Worm (Caenorhabditis elegans): Measurements from ENCODE around the gene cyp-13A10.

Gene cyp-13A10

DNA sequence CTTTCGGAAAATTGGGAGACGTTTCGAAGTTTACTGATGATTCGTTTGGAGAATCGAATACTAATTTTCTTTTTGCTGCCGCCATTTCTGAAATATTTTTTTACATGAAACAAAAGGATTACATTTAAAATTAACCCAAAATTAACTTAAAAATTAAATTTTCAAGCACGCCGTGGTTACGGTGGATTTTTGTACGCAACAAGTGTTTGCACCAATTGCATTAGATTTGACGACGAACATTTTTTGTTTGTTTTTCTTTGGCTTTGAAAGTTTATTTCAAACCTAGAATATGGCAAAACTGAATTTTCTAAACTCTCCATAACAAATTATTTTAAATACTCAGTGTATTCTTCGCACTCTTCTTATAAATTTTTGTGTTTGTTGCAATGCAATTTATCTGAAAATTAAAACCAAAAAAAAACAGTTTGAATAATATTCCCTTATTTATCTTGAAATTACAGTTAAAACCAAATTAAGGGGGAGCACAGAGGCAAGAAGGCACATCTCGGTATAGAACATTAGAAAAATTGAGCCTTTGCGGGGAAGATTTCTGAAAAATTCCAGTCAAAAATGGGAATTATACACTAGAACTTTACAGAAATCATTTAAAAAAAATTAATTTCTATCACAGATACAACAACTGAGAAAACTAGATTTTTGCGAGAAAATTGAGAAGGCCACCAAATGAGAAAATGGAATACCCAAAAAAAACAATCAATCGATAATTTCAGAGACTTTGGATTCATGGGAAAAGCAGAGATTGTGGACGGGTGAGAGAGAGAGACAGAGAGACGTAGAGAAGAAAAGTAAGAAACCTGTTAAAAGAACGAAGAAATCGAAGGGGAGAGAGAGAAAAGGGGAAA lies 45.4 kb downstream of the cyp-13A10 start, which contains the start of gene hal-3 (continued):
- no peak for TF ChIP-seq bed-2 (GFP tag; IDR thresholded peaks at IDR 0.05)
- TF ChIP-seq madf-8 (GFP tag; conservative IDR thresholded peaks at IDR 0.05), result no peak
- no peak for TF ChIP-seq ceh-40 (GFP tag; IDR thresholded peaks at IDR 0.05)
- no peak for TF ChIP-seq F23B12.7 (tag; optimal IDR thresholded peaks at IDR 0.05; ENCODE audit: insufficient read depth)
- TF ChIP-seq K11D2.4 (GFP tag; IDR thresholded peaks at IDR 0.05), result no peak
- TF ChIP-seq F52B5.7 (tag; optimal IDR thresholded peaks at IDR 0.05), result peak; percentile 22
- TF ChIP-seq xnd-1 (tag; optimal IDR thresholded peaks at IDR 0.05), result no peak
- TF ChIP-seq efl-1 (GFP tag; optimal IDR thresholded peaks at IDR 0.05), result no peak
- TF ChIP-seq C06A6.2 (GFP tag; conservative IDR thresholded peaks at IDR 0.05), result no peak
- no peak for TF ChIP-seq ceh-58 (GFP tag; IDR thresholded peaks at IDR 0.05)
- TF ChIP-seq ztf-28 (GFP tag; IDR thresholded peaks at IDR 0.05), result no peak
- peak; percentile 60 for TF ChIP-seq repo-1 (tag; optimal IDR thresholded peaks at IDR 0.05)
- no peak for TF ChIP-seq rcor-1 (GFP tag; IDR thresholded peaks at IDR 0.05)
- TF ChIP-seq snpc-1.1 (tag; optimal IDR thresholded peaks at IDR 0.05; ENCODE audit: insufficient read depth), result no peak
- TF ChIP-seq atf-7 (tag; optimal IDR thresholded peaks at IDR 0.05), result no peak
- TF ChIP-seq hrde-1 (tag; optimal IDR thresholded peaks at IDR 0.05; ENCODE audit: borderline replicate concordance), result no peak
- TF ChIP-seq egl-18 (GFP tag; IDR thresholded peaks at IDR 0.05), result 0 out of 2 replicates have a peak, but pooled peaks have one; percentile 24
- TF ChIP-seq zfh-2 (GFP tag; conservative IDR thresholded peaks at IDR 0.05), result no peak
- TF ChIP-seq F39B2.1 (GFP tag; IDR thresholded peaks at IDR 0.05), result no peak
- no peak for TF ChIP-seq cebp-1 (GFP tag; IDR thresholded peaks at IDR 0.05)
- peak; percentile 61 for TF ChIP-seq cebp-1 (tag; optimal IDR thresholded peaks at IDR 0.05)
- TF ChIP-seq F57A8.1 (GFP tag; optimal IDR thresholded peaks at IDR 0.05), result no peak
- TF ChIP-seq tlf-1 (GFP tag; optimal IDR thresholded peaks at IDR 0.05), result peak; percentile 21
- no peak for TF ChIP-seq attf-6 (GFP tag; IDR thresholded peaks at IDR 0.05)
- no peak for TF ChIP-seq sdz-38 (tag; optimal IDR thresholded peaks at IDR 0.05)
- no peak for TF ChIP-seq aptf-2 (GFP tag; conservative IDR thresholded peaks at IDR 0.05)
- TF ChIP-seq fkh-3 (tag; optimal IDR thresholded peaks at IDR 0.05), result no peak
- TF ChIP-seq sea-2 (GFP tag; IDR thresholded peaks at IDR 0.05), result no peak
- TF ChIP-seq T07F8.4 (tag; optimal IDR thresholded peaks at IDR 0.05), result no peak
- no peak for TF ChIP-seq snpc-4 (GFP tag; optimal IDR thresholded peaks at IDR 0.05)
- TF ChIP-seq snpc-4 (tag; optimal IDR thresholded peaks at IDR 0.05), result no peak
- TF ChIP-seq lin-26 (GFP tag; IDR thresholded peaks at IDR 0.05), result no peak
- no peak for TF ChIP-seq Y79H2A.3 (GFP tag; conservative IDR thresholded peaks at IDR 0.05)
- TF ChIP-seq D2030.7 (GFP tag; IDR thresholded peaks at IDR 0.05), result no peak
- no peak for TF ChIP-seq egrh-3 (GFP tag; IDR thresholded peaks at IDR 0.05)
- TF ChIP-seq athp-1 (tag; optimal IDR thresholded peaks at IDR 0.05), result no peak
- TF ChIP-seq pha-4 (tag; optimal IDR thresholded peaks at IDR 0.05), result no peak
- no peak for TF ChIP-seq attf-5 (GFP tag; optimal IDR thresholded peaks at IDR 0.05)
- no peak for TF ChIP-seq nhr-179 (tag; optimal IDR thresholded peaks at IDR 0.05)
- TF ChIP-seq rec-8 (tag; optimal IDR thresholded peaks at IDR 0.05), result no peak
- TF ChIP-seq B0019.2 (GFP tag; conservative IDR thresholded peaks at IDR 0.05), result no peak
- TF ChIP-seq nhr-120 (GFP tag; IDR thresholded peaks at IDR 0.05), result no peak
- TF ChIP-seq F33H1.4 (GFP tag; IDR thresholded peaks at IDR 0.05), result no peak
- no peak for TF ChIP-seq aptf-3 (GFP tag; IDR thresholded peaks at IDR 0.05)
- TF ChIP-seq nhr-90 (tag; optimal IDR thresholded peaks at IDR 0.05), result peak; percentile 24
- no peak for TF ChIP-seq ceh-27 (GFP tag; optimal IDR thresholded peaks at IDR 0.05)
- peak; percentile 55 for TF ChIP-seq dpff-1 (tag; optimal IDR thresholded peaks at IDR 0.05)
- 0 out of 2 replicates have a peak, but pooled peaks have one; percentile 59 for TF ChIP-seq cebp-2 (GFP tag; IDR thresholded peaks at IDR 0.05)

Measured in whole organism, young adult.